Worm (Caenorhabditis elegans) whole organism, L4 larva: Measurements from ENCODE around the gene ZK899.1.
A peak's percentile ranks its signal among the peaks of the same experiment; 100 is the strongest.

Source experiments
- F10B5.3 ChIP-seq: sonication (generic microtip); optimal IDR thresholded peaks from 2 replicates; lab custom pipeline; 2016; ENCODE audit warnings: mild to moderate bottlenecking, missing genetic modification characterization, missing compliant biosample characterization
- F44E2.7 ChIP-seq: fragments of 200-800 bp; sonication (Bioruptor generic); IDR thresholded peaks from 2 replicates; pipeline ENCODE4 v2.1.2; 2022; ENCODE audit warnings: missing genetic modification characterization, missing compliant biosample characterization
- T20F7.1 ChIP-seq: fragments of 200-800 bp; sonication (Bioruptor generic); optimal IDR thresholded peaks from 2 replicates; lab custom pipeline; 2018; ENCODE audit warnings: mild to moderate bottlenecking, missing genetic modification characterization, missing compliant biosample characterization
- T26A8.4 ChIP-seq: fragments of 200-800 bp; sonication (Bioruptor generic); IDR thresholded peaks from 2 replicates; pipeline ENCODE4 v1.3.6; 2022; ENCODE audit warnings: missing genetic modification characterization, missing compliant biosample characterization
- Y105C5A.15 ChIP-seq: fragments of 200-800 bp; sonication (Bioruptor generic); IDR thresholded peaks from 2 replicates; pipeline ENCODE4 v1.3.6; 2022; ENCODE audit warnings: missing genetic modification characterization, missing compliant biosample characterization
- Y48G9A.11 ChIP-seq: fragments of 200-800 bp; sonication (Bioruptor generic); IDR thresholded peaks from 2 replicates; pipeline ENCODE4 v1.3.6; 2022; ENCODE audit warnings: missing genetic modification reagents, missing genetic modification characterization, missing compliant biosample characterization
- Y5F2A.4 ChIP-seq: fragments of 200-800 bp; sonication (Bioruptor generic); optimal IDR thresholded peaks from 2 replicates; lab custom pipeline; 2018; ENCODE audit warnings: mild to moderate bottlenecking, missing genetic modification characterization, missing compliant biosample characterization
- Y75B8A.6 ChIP-seq: fragments of 200-800 bp; sonication (Bioruptor generic); IDR thresholded peaks from 2 replicates; pipeline ENCODE4 v1.3.6; 2022; ENCODE audit warnings: missing genetic modification reagents, missing genetic modification characterization, missing compliant biosample characterization
- ZK337.2 ChIP-seq: fragments of 200-800 bp; sonication (Bioruptor generic); IDR thresholded peaks from 2 replicates; pipeline ENCODE4 v1.3.6; 2022; ENCODE audit warnings: missing genetic modification reagents, missing genetic modification characterization, missing compliant biosample characterization
- aly-2 ChIP-seq: sonication (generic microtip); optimal IDR thresholded peaks from 2 replicates; lab custom pipeline; 2018; ENCODE audit warnings: missing biosample characterization, missing genetic modification characterization
- ceh-44 ChIP-seq: fragments of 200-800 bp; sonication (Bioruptor generic); IDR thresholded peaks from 2 replicates; pipeline ENCODE4 v1.3.6; 2022; ENCODE audit warnings: missing genetic modification reagents, missing genetic modification characterization, missing compliant biosample characterization
- cey-2 ChIP-seq: sonication (generic microtip); optimal IDR thresholded peaks from 3 replicates; lab custom pipeline; 2017; ENCODE audit warnings: missing genetic modification characterization, mild to moderate bottlenecking, missing compliant biosample characterization, antibody characterized with exemption, borderline replicate concordance; ENCODE audit not compliant: insufficient read depth
- ctbp-1 ChIP-seq: fragments of 200-800 bp; sonication (Bioruptor generic); IDR thresholded peaks from 2 replicates; pipeline ENCODE4 v1.3.6; 2022; ENCODE audit warnings: missing genetic modification reagents, missing genetic modification characterization, missing compliant biosample characterization
- daf-16 ChIP-seq, 3 experiments: sonication (generic microtip); optimal IDR thresholded peaks; 2 replicates each; lab custom pipeline; 2016 to 2017; ENCODE audit warnings: missing genetic modification characterization in 3 of 3, missing genetic modification reagents in 3 of 3, mild to moderate bottlenecking in 2 of 3, missing compliant biosample characterization in 2 of 3, missing biosample characterization in 1 of 3, moderate library complexity in 1 of 3
- daf-19 ChIP-seq: fragments of 200-800 bp; sonication (Bioruptor generic); conservative IDR thresholded peaks from 2 replicates; pipeline ENCODE4 v1.3.6; 2022; ENCODE audit warnings: missing genetic modification characterization, missing compliant biosample characterization
- fos-1 ChIP-seq: fragments of 150-350 bp; optimal IDR thresholded peaks from 2 replicates; lab custom pipeline; 2014; ENCODE audit warnings: missing biosample characterization, missing genetic modification characterization
- gei-8 ChIP-seq: fragments of 200-800 bp; sonication (Bioruptor generic); optimal IDR thresholded peaks from 2 replicates; lab custom pipeline; 2018; ENCODE audit warnings: mild to moderate bottlenecking, missing genetic modification characterization, missing compliant biosample characterization
- hmg-1.1 ChIP-seq: fragments of 200-800 bp; sonication (Bioruptor generic); IDR thresholded peaks from 2 replicates; pipeline ENCODE4 v1.3.6; 2022; ENCODE audit warnings: missing genetic modification reagents, missing genetic modification characterization, missing compliant biosample characterization
- lim-7 ChIP-seq: fragments of 200-800 bp; sonication (Bioruptor generic); IDR thresholded peaks from 2 replicates; pipeline ENCODE4 v1.3.6; 2022; ENCODE audit warnings: missing genetic modification characterization, missing compliant biosample characterization
- lin-13 ChIP-seq: fragments of 150-350 bp; optimal IDR thresholded peaks from 2 replicates; lab custom pipeline; 2014; ENCODE audit warnings: missing biosample characterization, missing genetic modification reagents, missing genetic modification characterization
- lir-3 ChIP-seq: sonication (generic microtip); optimal IDR thresholded peaks from 2 replicates; lab custom pipeline; 2016; ENCODE audit warnings: mild to moderate bottlenecking, missing genetic modification characterization, missing compliant biosample characterization
- madf-9 ChIP-seq: fragments of 200-800 bp; sonication (Bioruptor generic); conservative IDR thresholded peaks from 2 replicates; pipeline ENCODE4 v1.3.6; 2022; ENCODE audit warnings: missing genetic modification reagents, missing genetic modification characterization, missing compliant biosample characterization
- mdl-1 ChIP-seq, 2 experiments: fragments of 150-350 bp in 1 of 2; sonication (generic microtip) in 1 of 2; optimal IDR thresholded peaks; 2 replicates each; lab custom pipeline; 2014 to 2017; ENCODE audit warnings: missing biosample characterization in 2 of 2, missing genetic modification characterization in 2 of 2
- mxl-2 ChIP-seq: fragments of 200-800 bp; sonication (Bioruptor generic); conservative IDR thresholded peaks from 2 replicates; pipeline ENCODE4 v1.3.6; 2022; ENCODE audit warnings: missing genetic modification reagents, missing genetic modification characterization, missing compliant biosample characterization
- nhr-10 ChIP-seq: fragments of 150-350 bp; optimal IDR thresholded peaks from 2 replicates; lab custom pipeline; 2014; ENCODE audit warnings: missing biosample characterization, missing genetic modification characterization
- nhr-237 ChIP-seq: sonication (generic microtip); optimal IDR thresholded peaks from 2 replicates; lab custom pipeline; 2017; ENCODE audit warnings: missing biosample characterization, missing genetic modification characterization
- nhr-28 ChIP-seq: fragments of 150-350 bp; optimal IDR thresholded peaks from 2 replicates; lab custom pipeline; 2014; ENCODE audit warnings: missing biosample characterization, missing genetic modification characterization
- nhr-42 ChIP-seq: fragments of 200-800 bp; sonication (Bioruptor generic); IDR thresholded peaks from 2 replicates; pipeline ENCODE4 v1.3.6; 2022; ENCODE audit warnings: missing genetic modification characterization, missing compliant biosample characterization
- nhr-48 ChIP-seq: sonication (generic microtip); optimal IDR thresholded peaks from 2 replicates; lab custom pipeline; 2016; ENCODE audit warnings: mild to moderate bottlenecking, missing genetic modification characterization, missing compliant biosample characterization
- nhr-6 ChIP-seq: fragments of 150-350 bp; optimal IDR thresholded peaks from 2 replicates; lab custom pipeline; 2014; ENCODE audit warnings: missing biosample characterization, missing genetic modification characterization
- nhr-76 ChIP-seq: fragments of 150-350 bp; optimal IDR thresholded peaks from 2 replicates; lab custom pipeline; 2014; ENCODE audit warnings: missing biosample characterization, missing genetic modification characterization
- pha-4 ChIP-seq, 2 experiments: fragments of 150-350 bp in 1 of 2; fragments of 200-800 bp in 1 of 2; sonication (Bioruptor generic) in 1 of 2; IDR thresholded peaks in 1 of 2; optimal IDR thresholded peaks in 1 of 2; 2 replicates each; pipeline versions ENCODE4 v1.3.6 to Lab custom; 2014 to 2022; ENCODE audit warnings: missing genetic modification characterization in 2 of 2, missing genetic modification reagents in 2 of 2, missing biosample characterization in 1 of 2, missing compliant biosample characterization in 1 of 2
- set-16 ChIP-seq: fragments of 200-800 bp; sonication (Bioruptor generic); IDR thresholded peaks from 2 replicates; pipeline ENCODE4 v1.3.6; 2022; ENCODE audit warnings: missing genetic modification reagents, missing genetic modification characterization, missing compliant biosample characterization
- spr-1 ChIP-seq: sonication (generic microtip); optimal IDR thresholded peaks from 2 replicates; lab custom pipeline; 2016; ENCODE audit warnings: mild to moderate bottlenecking, missing genetic modification characterization, missing compliant biosample characterization
- zfp-2 ChIP-seq: sonication (generic microtip); optimal IDR thresholded peaks from 2 replicates; lab custom pipeline; 2016; ENCODE audit warnings: mild to moderate bottlenecking, missing genetic modification characterization, missing compliant biosample characterization
- zip-11 ChIP-seq: fragments of 200-800 bp; sonication (Bioruptor generic); IDR thresholded peaks from 2 replicates; pipeline ENCODE4 v1.3.6; 2022; ENCODE audit warnings: missing genetic modification characterization, missing compliant biosample characterization

Gene ZK899.1

DNA sequence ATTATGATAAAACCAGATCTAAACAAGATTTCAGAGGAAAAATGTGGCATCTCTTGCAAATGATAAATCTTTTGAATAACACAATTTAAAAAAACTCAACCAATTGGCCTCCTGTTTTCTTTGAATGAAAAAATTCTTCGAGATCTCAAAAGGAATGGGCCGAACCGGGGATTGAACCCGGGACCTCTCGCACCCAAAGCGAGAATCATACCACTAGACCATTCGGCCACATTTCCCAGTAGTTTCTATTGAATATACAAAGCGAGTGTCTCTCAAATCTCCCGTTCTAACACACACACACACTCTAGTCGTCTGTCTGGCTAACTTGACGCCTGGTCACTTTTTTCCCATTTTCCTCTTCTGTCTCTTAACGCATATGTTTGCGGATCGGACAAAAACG is 21.1 kb downstream of the ZK899.1 start (continued):
- TF ChIP-seq cey-2 (no peak), mxl-2 (GFP tag; lab: Robert Waterston, UW) (no peak; the same call in 1 of the 2 replicates), mdl-1 (tag; optimal IDR thresholded peaks at IDR 0.05; lab: Kevin White, UChicago) (peak in 1 of 2 experiments; percentile 59), F44E2.7 (GFP tag; lab: Robert Waterston, UW) (no peak), pha-4 (GFP tag; IDR thresholded peaks at IDR 0.05; lab: Robert Waterston, UW) (peak; percentile 86), pha-4 (tag; optimal IDR thresholded peaks at IDR 0.05; lab: Kevin White, UChicago) (no peak), zfp-2 (tag; lab: Kevin White, UChicago) (peak; percentile 55), aly-2 (tag; lab: Kevin White, UChicago) (no peak), spr-1 (tag; lab: Kevin White, UChicago) (peak; percentile 81), ZK337.2 (GFP tag; lab: Robert Waterston, UW) (peak; percentile 67), Y5F2A.4 (GFP tag; lab: Kevin White, UChicago) (peak; percentile 87), zip-11 (GFP tag; lab: Robert Waterston, UW) (peak; percentile 58; the same call in 1 of the 2 replicates), daf-19 (GFP tag; lab: Robert Waterston, UW) (peak; percentile 63; the same call in 1 of the 2 replicates), F10B5.3 (tag; lab: Kevin White, UChicago) (peak; percentile 44), set-16 (no peak), madf-9 (GFP tag; lab: Robert Waterston, UW) (peak; percentile 89), gei-8 (peak; percentile 81), hmg-1.1 (GFP tag; lab: Robert Waterston, UW) (peak; percentile 96), ceh-44 (GFP tag; lab: Robert Waterston, UW) (peak; percentile 71), ctbp-1 (GFP tag; lab: Robert Waterston, UW) (peak; percentile 93), daf-16 (GFP tag; optimal IDR thresholded peaks at IDR 0.05; lab: Kevin White, UChicago) (peak; percentile 70 to 74), daf-16 (tag; optimal IDR thresholded peaks at IDR 0.05; lab: Kevin White, UChicago) (no peak), Y75B8A.6 (GFP tag; lab: Robert Waterston, UW) (0 out of 2 replicates have a peak, but pooled peaks have one; percentile 14)

DNA sequence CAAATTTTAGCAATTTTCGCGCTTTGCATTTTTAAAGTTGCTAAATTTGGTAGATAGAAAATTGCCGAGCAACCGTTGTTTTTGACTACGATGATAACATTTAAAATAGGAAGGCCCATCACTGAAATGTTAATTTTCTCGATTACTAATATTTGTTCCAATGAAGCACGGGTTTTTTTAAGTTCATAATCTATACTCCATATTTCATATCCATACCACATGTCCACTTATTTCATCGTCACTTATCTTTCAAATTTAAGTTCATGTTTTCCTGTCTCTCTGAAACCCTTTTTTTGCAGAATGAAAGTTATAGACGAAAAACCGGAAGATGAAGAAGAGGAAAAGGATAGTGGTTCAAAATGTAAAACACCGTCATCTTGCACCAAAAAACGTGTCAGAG is 25.7 kb downstream of the ZK899.1 start, which contains the start of gene gap-2:
Gene gap-2, plus strand, starts transcription at position 301 of the 400 bp plus-strand sequence.
- no peak for TF ChIP-seq mdl-1 (tag; optimal IDR thresholded peaks at IDR 0.05; lab: Kevin White, UChicago)
- TF ChIP-seq lir-3 (tag; lab: Kevin White, UChicago) = no peak
- TF ChIP-seq fos-1 (tag; lab: Kevin White, UChicago) = no peak
- no peak for TF ChIP-seq nhr-6 (tag; lab: Kevin White, UChicago)
- no peak for TF ChIP-seq lin-13 (GFP tag; lab: Kevin White, UChicago)
- TF ChIP-seq nhr-48 (tag; lab: Kevin White, UChicago) = no peak
- TF ChIP-seq nhr-237 (tag; lab: Kevin White, UChicago) = no peak
- TF ChIP-seq zip-11 (GFP tag; lab: Robert Waterston, UW) = no peak
- TF ChIP-seq daf-19 (GFP tag; lab: Robert Waterston, UW) = no peak
- TF ChIP-seq lim-7 (GFP tag; lab: Robert Waterston, UW) = no peak
- no peak for TF ChIP-seq Y75B8A.6 (GFP tag; lab: Robert Waterston, UW)
- TF ChIP-seq Y48G9A.11 = no peak
- no peak for TF ChIP-seq nhr-76 (tag; lab: Kevin White, UChicago)
- TF ChIP-seq T20F7.1 (GFP tag; lab: Kevin White, UChicago) = no peak
- no peak for TF ChIP-seq nhr-10 (tag; lab: Kevin White, UChicago)
- no peak for TF ChIP-seq pha-4 (GFP tag; IDR thresholded peaks at IDR 0.05; lab: Robert Waterston, UW)
- no peak for TF ChIP-seq pha-4 (tag; optimal IDR thresholded peaks at IDR 0.05; lab: Kevin White, UChicago)
- TF ChIP-seq T26A8.4 (GFP tag; lab: Robert Waterston, UW) = no peak
- no peak for TF ChIP-seq nhr-28 (tag; lab: Kevin White, UChicago)
- TF ChIP-seq Y105C5A.15 (GFP tag; lab: Robert Waterston, UW) = no peak
- TF ChIP-seq nhr-42 (GFP tag; lab: Robert Waterston, UW) = no peak
